Worm (Caenorhabditis elegans) whole organism, young adult: Measurements from ENCODE around the gene mrpl-22.

Source experiments
- B0019.2 ChIP-seq: fragments of 200-800 bp; sonication (Bioruptor generic); conservative IDR thresholded peaks from 2 replicates; pipeline ENCODE4 v1.3.6; 2022; ENCODE audit warnings: missing genetic modification reagents, missing genetic modification characterization, missing compliant biosample characterization
- D2030.7 ChIP-seq: fragments of 200-800 bp; sonication (Bioruptor generic); IDR thresholded peaks from 2 replicates; pipeline ENCODE4 v1.3.6; 2022; ENCODE audit warnings: missing genetic modification reagents, missing genetic modification characterization, missing compliant biosample characterization
- F39B2.1 ChIP-seq: fragments of 200-800 bp; sonication (Bioruptor generic); IDR thresholded peaks from 2 replicates; pipeline ENCODE4 v1.3.6; 2022; ENCODE audit warnings: missing genetic modification reagents, missing genetic modification characterization, missing compliant biosample characterization
- F52B5.7 ChIP-seq: sonication (generic microtip); optimal IDR thresholded peaks from 2 replicates; lab custom pipeline; 2016; ENCODE audit warnings: mild to moderate bottlenecking, missing genetic modification characterization, missing compliant biosample characterization
- F55B11.4 ChIP-seq: sonication (generic microtip); optimal IDR thresholded peaks from 2 replicates; lab custom pipeline; 2016; ENCODE audit warnings: missing compliant biosample characterization, missing genetic modification characterization, borderline replicate concordance; ENCODE audit not compliant: insufficient read depth
- F57A8.1 ChIP-seq: fragments of 200-800 bp; sonication (Bioruptor generic); optimal IDR thresholded peaks from 2 replicates; lab custom pipeline; 2018; ENCODE audit warnings: mild to moderate bottlenecking, missing genetic modification characterization, moderate library complexity, missing compliant biosample characterization
- F57C9.4 ChIP-seq: sonication (generic microtip); optimal IDR thresholded peaks from 2 replicates; lab custom pipeline; 2017; ENCODE audit warnings: mild to moderate bottlenecking, missing genetic modification characterization, missing compliant biosample characterization
- K11D2.4 ChIP-seq: fragments of 200-800 bp; sonication (Bioruptor generic); IDR thresholded peaks from 2 replicates; pipeline ENCODE4 v1.3.6; 2022; ENCODE audit warnings: missing genetic modification reagents, missing genetic modification characterization, missing compliant biosample characterization
- T07F8.4 ChIP-seq: sonication (generic microtip); optimal IDR thresholded peaks from 2 replicates; lab custom pipeline; 2016; ENCODE audit warnings: mild to moderate bottlenecking, missing genetic modification characterization, moderate library complexity, missing compliant biosample characterization
- T26A5.8 ChIP-seq: sonication (generic microtip); optimal IDR thresholded peaks from 2 replicates; lab custom pipeline; 2016; ENCODE audit warnings: missing genetic modification characterization, missing compliant biosample characterization
- Y53G8AR.9 ChIP-seq: fragments of 200-800 bp; sonication (Bioruptor generic); conservative IDR thresholded peaks from 2 replicates; pipeline ENCODE4 v1.3.6; 2022; ENCODE audit warnings: missing genetic modification reagents, missing genetic modification characterization, missing compliant biosample characterization
- Y95B8A.8 ChIP-seq: fragments of 200-800 bp; sonication (Bioruptor generic); IDR thresholded peaks from 2 replicates; pipeline ENCODE4 v1.3.6; 2022; ENCODE audit warnings: missing genetic modification reagents, missing genetic modification characterization, missing compliant biosample characterization
- ZK185.1 ChIP-seq: sonication (generic microtip); optimal IDR thresholded peaks from 2 replicates; lab custom pipeline; 2016; ENCODE audit warnings: mild to moderate bottlenecking, missing genetic modification characterization, missing compliant biosample characterization; ENCODE audit not compliant: poor library complexity, severe bottlenecking
- akir-1 ChIP-seq: fragments of 200-800 bp; sonication (Bioruptor generic); optimal IDR thresholded peaks from 2 replicates; lab custom pipeline; 2018; ENCODE audit warnings: mild to moderate bottlenecking, missing genetic modification characterization, moderate library complexity, missing compliant biosample characterization
- aptf-3 ChIP-seq: fragments of 200-800 bp; sonication (Bioruptor generic); IDR thresholded peaks from 2 replicates; pipeline ENCODE4 v1.3.6; 2022; ENCODE audit warnings: missing genetic modification characterization, missing compliant biosample characterization
- attf-5 ChIP-seq: fragments of 200-800 bp; sonication (Bioruptor generic); optimal IDR thresholded peaks from 2 replicates; lab custom pipeline; 2018; ENCODE audit warnings: mild to moderate bottlenecking, missing genetic modification characterization, missing compliant biosample characterization
- bed-1 ChIP-seq: fragments of 200-800 bp; sonication (Bioruptor generic); IDR thresholded peaks from 2 replicates; pipeline ENCODE4 v1.3.6; 2022; ENCODE audit warnings: missing genetic modification reagents, missing genetic modification characterization, missing compliant biosample characterization
- cebp-1 ChIP-seq, 2 experiments: fragments of 200-800 bp in 1 of 2; sonication (Bioruptor generic) in 1 of 2; sonication (generic microtip) in 1 of 2; IDR thresholded peaks in 1 of 2; optimal IDR thresholded peaks in 1 of 2; 2 replicates each; pipeline versions ENCODE4 v1.3.6 to Lab custom; 2017 to 2022; ENCODE audit warnings: missing compliant biosample characterization in 2 of 2, missing genetic modification characterization in 2 of 2, mild to moderate bottlenecking in 1 of 2, missing genetic modification reagents in 1 of 2, moderate library complexity in 1 of 2
- ceh-91 ChIP-seq: fragments of 200-800 bp; sonication (Bioruptor generic); IDR thresholded peaks from 2 replicates; pipeline ENCODE4 v1.3.6; 2022; ENCODE audit warnings: missing genetic modification reagents, missing genetic modification characterization, missing compliant biosample characterization
- egl-44 ChIP-seq: fragments of 200-800 bp; sonication (Bioruptor generic); IDR thresholded peaks from 2 replicates; pipeline ENCODE4 v1.3.6; 2022; ENCODE audit warnings: missing genetic modification reagents, missing genetic modification characterization, missing compliant biosample characterization
- ekl-4 ChIP-seq: fragments of 200-800 bp; sonication (Bioruptor generic); IDR thresholded peaks from 2 replicates; pipeline ENCODE4 v1.3.6; 2022; ENCODE audit warnings: missing genetic modification reagents, missing genetic modification characterization, missing compliant biosample characterization
- ets-4 ChIP-seq: fragments of 200-800 bp; sonication (Bioruptor generic); optimal IDR thresholded peaks from 2 replicates; lab custom pipeline; 2018; ENCODE audit warnings: mild to moderate bottlenecking, missing genetic modification characterization, missing compliant biosample characterization
- hlh-12 ChIP-seq: sonication (generic microtip); optimal IDR thresholded peaks from 2 replicates; lab custom pipeline; 2016; ENCODE audit warnings: missing genetic modification characterization, missing compliant biosample characterization
- hmg-1.2 ChIP-seq: fragments of 200-800 bp; sonication (Bioruptor generic); IDR thresholded peaks from 2 replicates; pipeline ENCODE4 v1.3.6; 2022; ENCODE audit warnings: missing genetic modification reagents, missing genetic modification characterization, missing compliant biosample characterization
- hmg-20 ChIP-seq: fragments of 200-800 bp; sonication (Bioruptor generic); IDR thresholded peaks from 2 replicates; pipeline ENCODE4 v1.3.6; 2022; ENCODE audit warnings: missing genetic modification reagents, missing genetic modification characterization, missing compliant biosample characterization
- hrde-1 ChIP-seq: sonication (generic microtip); optimal IDR thresholded peaks from 2 replicates; lab custom pipeline; 2016; ENCODE audit warnings: missing genetic modification characterization, mild to moderate bottlenecking, missing compliant biosample characterization, moderate library complexity, missing genotype, missing genetic modification reagents, borderline replicate concordance
- let-607 ChIP-seq, 2 experiments: fragments of 200-800 bp in 1 of 2; sonication (Bioruptor generic) in 1 of 2; sonication (generic microtip) in 1 of 2; optimal IDR thresholded peaks; 2 replicates each; lab custom pipeline; 2016 to 2018; ENCODE audit warnings: mild to moderate bottlenecking in 2 of 2, missing compliant biosample characterization in 2 of 2, missing genetic modification characterization in 2 of 2, moderate library complexity in 2 of 2, missing genotype in 1 of 2
- lin-26 ChIP-seq: fragments of 200-800 bp; sonication (Bioruptor generic); IDR thresholded peaks from 2 replicates; pipeline ENCODE4 v1.3.6; 2022; ENCODE audit warnings: missing genetic modification reagents, missing genetic modification characterization, missing compliant biosample characterization
- lin-40 ChIP-seq: sonication (generic microtip); optimal IDR thresholded peaks from 2 replicates; lab custom pipeline; 2016; ENCODE audit warnings: missing genetic modification characterization, mild to moderate bottlenecking, missing compliant biosample characterization, missing genotype, missing genetic modification reagents
- madf-8 ChIP-seq: fragments of 200-800 bp; sonication (Bioruptor generic); conservative IDR thresholded peaks from 2 replicates; pipeline ENCODE4 v1.3.6; 2022; ENCODE audit warnings: missing genetic modification reagents, missing genetic modification characterization, missing compliant biosample characterization
- nfya-1 ChIP-seq: sonication (generic microtip); optimal IDR thresholded peaks from 2 replicates; lab custom pipeline; 2017; ENCODE audit warnings: antibody characterized with exemption, missing compliant biosample characterization, missing genetic modification characterization, borderline replicate concordance; ENCODE audit not compliant: insufficient read depth
- nfya-2 ChIP-seq: fragments of 200-800 bp; sonication (Bioruptor generic); IDR thresholded peaks from 2 replicates; pipeline ENCODE4 v1.3.6; 2022; ENCODE audit warnings: missing genetic modification reagents, missing genetic modification characterization, missing compliant biosample characterization
- nfyb-1 ChIP-seq: fragments of 200-800 bp; sonication (Bioruptor generic); IDR thresholded peaks from 2 replicates; pipeline ENCODE4 v1.3.6; 2022; ENCODE audit warnings: missing genetic modification reagents, missing genetic modification characterization, missing compliant biosample characterization
- pbrm-1 ChIP-seq: fragments of 200-800 bp; sonication (Bioruptor generic); IDR thresholded peaks from 2 replicates; pipeline ENCODE4 v1.3.6; 2022; ENCODE audit warnings: missing genetic modification reagents, missing genetic modification characterization, missing compliant biosample characterization
- rec-8 ChIP-seq, 2 experiments: sonication (generic microtip); optimal IDR thresholded peaks; 2 replicates each; lab custom pipeline; 2016; ENCODE audit warnings: mild to moderate bottlenecking in 2 of 2, missing genetic modification characterization in 2 of 2, missing genetic modification reagents in 2 of 2, missing genotype in 2 of 2, missing biosample characterization in 1 of 2, missing compliant biosample characterization in 1 of 2, moderate library complexity in 1 of 2
- sdz-38 ChIP-seq: sonication (generic microtip); optimal IDR thresholded peaks from 2 replicates; lab custom pipeline; 2016; ENCODE audit warnings: missing genotype, missing genetic modification characterization, missing compliant biosample characterization
- sea-2 ChIP-seq: fragments of 200-800 bp; sonication (Bioruptor generic); IDR thresholded peaks from 2 replicates; pipeline ENCODE4 v1.3.6; 2022; ENCODE audit warnings: missing genetic modification characterization, missing compliant biosample characterization
- snpc-3.4 ChIP-seq: sonication (generic microtip); optimal IDR thresholded peaks from 2 replicates; lab custom pipeline; 2017; ENCODE audit warnings: missing genetic modification characterization, mild to moderate bottlenecking, missing compliant biosample characterization, antibody characterized with exemption, moderate library complexity, missing genotype, missing genetic modification reagents
- snpc-4 ChIP-seq, 5 experiments: fragments of 150-350 bp in 1 of 5; sonication (generic microtip) in 4 of 5; optimal IDR thresholded peaks; 2 replicates each; lab custom pipeline; 2014 to 2018; ENCODE audit warnings: missing genetic modification characterization in 5 of 5, missing biosample characterization in 3 of 5, antibody characterized with exemption in 2 of 5, mild to moderate bottlenecking in 2 of 5, missing compliant biosample characterization in 2 of 5, missing genotype in 2 of 5, moderate library complexity in 2 of 5, missing genetic modification reagents in 1 of 5
- tbp1 ChIP-seq: fragments of 200-800 bp; sonication (Bioruptor generic); optimal IDR thresholded peaks from 2 replicates; lab custom pipeline; 2018; ENCODE audit warnings: mild to moderate bottlenecking, missing genetic modification characterization, missing compliant biosample characterization
- zfh-2 ChIP-seq: fragments of 200-800 bp; sonication (Bioruptor generic); conservative IDR thresholded peaks from 2 replicates; pipeline ENCODE4 v1.3.6; 2022; ENCODE audit warnings: missing genetic modification reagents, missing genetic modification characterization, missing compliant biosample characterization
- ztf-25 ChIP-seq: fragments of 200-800 bp; sonication (Bioruptor generic); IDR thresholded peaks from 2 replicates; pipeline ENCODE4 v1.3.6; 2022; ENCODE audit warnings: missing genetic modification reagents, missing genetic modification characterization, missing compliant biosample characterization

The mrpl-22 gene

ce11 chrIII:10628360-10628759, 13.1 kb downstream of the mrpl-22 start (continued):
- TF ChIP-seq attf-5: peak; percentile 24
- TF ChIP-seq aptf-3 (GFP tag; lab: Robert Waterston, UW): no peak
- no peak for TF ChIP-seq zfh-2 (GFP tag; lab: Robert Waterston, UW)
- no peak for TF ChIP-seq bed-1 (GFP tag; lab: Robert Waterston, UW)
- peak in 1 of 2 experiments; percentile 1 for TF ChIP-seq let-607 (tag; optimal IDR thresholded peaks at IDR 0.05; lab: Kevin White, UChicago)
- no peak for TF ChIP-seq rec-8 (tag; optimal IDR thresholded peaks at IDR 0.05; lab: Kevin White, UChicago)
- TF ChIP-seq akir-1 (GFP tag; lab: Kevin White, UChicago): no peak
- no peak for TF ChIP-seq ztf-25 (GFP tag; lab: Robert Waterston, UW)
- no peak for TF ChIP-seq hmg-20 (GFP tag; lab: Robert Waterston, UW)
- no peak for TF ChIP-seq hlh-12 (tag; lab: Kevin White, UChicago)
- no peak for TF ChIP-seq K11D2.4 (GFP tag; lab: Robert Waterston, UW)
- no peak for TF ChIP-seq F39B2.1 (GFP tag; lab: Robert Waterston, UW)
- no peak for TF ChIP-seq B0019.2 (GFP tag; lab: Robert Waterston, UW)
- no peak for TF ChIP-seq F57C9.4 (tag; lab: Kevin White, UChicago)
- no peak for TF ChIP-seq ceh-91 (GFP tag; lab: Robert Waterston, UW)
- no peak for TF ChIP-seq snpc-3.4 (tag; lab: Kevin White, UChicago)
- TF ChIP-seq Y95B8A.8 (GFP tag; lab: Robert Waterston, UW): no peak
- no peak for TF ChIP-seq T26A5.8 (tag; lab: Kevin White, UChicago)
- no peak for TF ChIP-seq T07F8.4 (tag; lab: Kevin White, UChicago)
- peak; percentile 9 for TF ChIP-seq tbp1 (GFP tag; lab: Kevin White, UChicago)
- TF ChIP-seq F55B11.4 (tag; lab: Kevin White, UChicago): no peak
- TF ChIP-seq pbrm-1 (GFP tag; lab: Robert Waterston, UW): no peak
- TF ChIP-seq sdz-38 (tag; lab: Kevin White, UChicago): no peak
- TF ChIP-seq cebp-1 (GFP tag; IDR thresholded peaks at IDR 0.05; lab: Robert Waterston, UW): no peak
- TF ChIP-seq cebp-1 (tag; optimal IDR thresholded peaks at IDR 0.05; lab: Kevin White, UChicago): no peak
- no peak for TF ChIP-seq nfya-1 (tag; lab: Kevin White, UChicago)
- no peak for TF ChIP-seq Y53G8AR.9 (GFP tag; lab: Robert Waterston, UW)
- peak; percentile 99 for TF ChIP-seq hmg-1.2 (GFP tag; lab: Robert Waterston, UW)
- TF ChIP-seq lin-26 (GFP tag; lab: Robert Waterston, UW): no peak
- peak; percentile 32 for TF ChIP-seq lin-40
- TF ChIP-seq sea-2 (GFP tag; lab: Robert Waterston, UW): no peak
- TF ChIP-seq nfya-2: no peak
- TF ChIP-seq ZK185.1 (tag; lab: Kevin White, UChicago): no peak
- TF ChIP-seq madf-8 (GFP tag; lab: Robert Waterston, UW): no peak
- TF ChIP-seq ekl-4: no peak
- TF ChIP-seq nfyb-1 (GFP tag; lab: Robert Waterston, UW): 0 out of 2 replicates have a peak, but pooled peaks have one; percentile 34
- TF ChIP-seq snpc-4 (GFP tag; optimal IDR thresholded peaks at IDR 0.05; lab: Kevin White, UChicago): no peak
- peak in 1 of 4 experiments; percentile 18 for TF ChIP-seq snpc-4 (tag; optimal IDR thresholded peaks at IDR 0.05; lab: Kevin White, UChicago)

- TF ChIP-seq D2030.7 (GFP tag; lab: Robert Waterston, UW) (no peak), F52B5.7 (tag; lab: Kevin White, UChicago) (no peak), snpc-3.4 (tag; lab: Kevin White, UChicago) (no peak), egl-44 (GFP tag; lab: Robert Waterston, UW) (no peak), ets-4 (GFP tag; lab: Kevin White, UChicago) (no peak), let-607 (tag; optimal IDR thresholded peaks at IDR 0.05; lab: Kevin White, UChicago) (no peak), T26A5.8 (tag; lab: Kevin White, UChicago) (no peak), hrde-1 (no peak), F57A8.1 (no peak)
These were observed 13.8 kb downstream of the mrpl-22 start, which contains the start of gene swt-4 for ce11 chrIII:10629043-10629442. swt-4 (minus strand) TSS chrIII:10629143.
